Worm (Caenorhabditis elegans): Measurements from ENCODE around the gene F48C5.2.
A peak's percentile ranks its signal among the peaks of the same experiment; 100 is the strongest.

F48C5.2 gene

ce11 chrX:11480990-11481824, 27.1 kb upstream of the F48C5.2 start (continued):
- no peak for TF ChIP-seq attf-4 (tag; optimal IDR thresholded peaks at IDR 0.05)
- TF ChIP-seq ZK337.2 (GFP tag; IDR thresholded peaks at IDR 0.05): no peak
- TF ChIP-seq R02D3.7 (tag; optimal IDR thresholded peaks at IDR 0.05): no peak
- TF ChIP-seq nhr-11 (tag; optimal IDR thresholded peaks at IDR 0.05): no peak
- TF ChIP-seq nhr-42 (GFP tag; IDR thresholded peaks at IDR 0.05): no peak
- TF ChIP-seq F49E8.2 (tag; optimal IDR thresholded peaks at IDR 0.05; ENCODE audit: borderline replicate concordance): no peak
- no peak for TF ChIP-seq nhr-237 (tag; optimal IDR thresholded peaks at IDR 0.05)
- TF ChIP-seq zfp-2 (tag; optimal IDR thresholded peaks at IDR 0.05): no peak
- 0 out of 2 replicates have a peak, but pooled peaks have one; percentile 18 for TF ChIP-seq lin-38 (GFP tag; IDR thresholded peaks at IDR 0.05)
- no peak for TF ChIP-seq ces-1 (GFP tag; optimal IDR thresholded peaks at IDR 0.05)
- no peak for TF ChIP-seq hif-1 (tag; optimal IDR thresholded peaks at IDR 0.05)
- peak; percentile 84 for TF ChIP-seq hlh-11 (tag; optimal IDR thresholded peaks at IDR 0.05)
- TF ChIP-seq F10B5.3 (tag; optimal IDR thresholded peaks at IDR 0.05): no peak
- peak; percentile 91 for TF ChIP-seq aha-1 (tag)
- no peak for TF ChIP-seq zfp-3 (GFP tag; conservative IDR thresholded peaks at IDR 0.05)
- no peak for TF ChIP-seq ceh-62 (tag; optimal IDR thresholded peaks at IDR 0.05)
- TF ChIP-seq Y75B8A.6 (GFP tag; IDR thresholded peaks at IDR 0.05): no peak
- no peak for TF ChIP-seq dmd-8 (GFP tag; IDR thresholded peaks at IDR 0.05)
- no peak for TF ChIP-seq skn-1 (tag; optimal IDR thresholded peaks at IDR 0.05)
- TF ChIP-seq lin-1 (GFP tag; IDR thresholded peaks at IDR 0.05): peak; percentile 84; the same call in 1 of the 2 replicates
- TF ChIP-seq madf-9 (GFP tag; conservative IDR thresholded peaks at IDR 0.05): no peak
- no peak for TF ChIP-seq spr-3 (GFP tag; optimal IDR thresholded peaks at IDR 0.05)
- TF ChIP-seq Y105C5A.15 (GFP tag; IDR thresholded peaks at IDR 0.05): no peak
- no peak for TF ChIP-seq zip-2 (tag; optimal IDR thresholded peaks at IDR 0.05)
- peak; percentile 71 for TF ChIP-seq php-3 (GFP tag; IDR thresholded peaks at IDR 0.05)
- no peak for TF ChIP-seq unc-39 (tag; optimal IDR thresholded peaks at IDR 0.05)
- no peak for TF ChIP-seq arid-1 (GFP tag; conservative IDR thresholded peaks at IDR 0.05)
- TF ChIP-seq cey-2 (tag; optimal IDR thresholded peaks at IDR 0.05; ENCODE audit: borderline replicate concordance, insufficient read depth): no peak
- no peak for TF ChIP-seq ztf-11 (tag; optimal IDR thresholded peaks at IDR 0.05)
- no peak for TF ChIP-seq F44E2.7 (GFP tag; IDR thresholded peaks at IDR 0.05)
- no peak for TF ChIP-seq T26A8.4 (GFP tag; IDR thresholded peaks at IDR 0.05)
- TF ChIP-seq unc-130 (GFP tag; optimal IDR thresholded peaks at IDR 0.05): no peak
- peak; percentile 94 for TF ChIP-seq dmd-6 (GFP tag; IDR thresholded peaks at IDR 0.05)
- no peak for TF ChIP-seq snpc-1.2 (GFP tag; IDR thresholded peaks at IDR 0.05)
- peak; percentile 51 for TF ChIP-seq mes-2 (tag; optimal IDR thresholded peaks at IDR 0.05; ENCODE audit: poor library complexity, severe bottlenecking)
- TF ChIP-seq nhr-28 (tag; optimal IDR thresholded peaks at IDR 0.05): peak; percentile 87
- TF ChIP-seq nhr-102 (tag; optimal IDR thresholded peaks at IDR 0.05): no peak
- no peak for TF ChIP-seq mxl-3 (GFP tag; optimal IDR thresholded peaks at IDR 0.05)
- TF ChIP-seq ZK546.5 (tag; optimal IDR thresholded peaks at IDR 0.05): no peak
- no peak for TF ChIP-seq Y5F2A.4 (GFP tag; optimal IDR thresholded peaks at IDR 0.05)
- TF ChIP-seq daf-19 (GFP tag; conservative IDR thresholded peaks at IDR 0.05): no peak
- peak; percentile 27; the same call in 1 of the 2 replicates for TF ChIP-seq pha-4 (GFP tag; IDR thresholded peaks at IDR 0.05)
- TF ChIP-seq pha-4 (tag; optimal IDR thresholded peaks at IDR 0.05): no peak
- no peak for TF ChIP-seq rbr-2 (tag; optimal IDR thresholded peaks at IDR 0.05)
- TF ChIP-seq aly-2 (tag; optimal IDR thresholded peaks at IDR 0.05): no peak
- TF ChIP-seq mep-1 (tag; optimal IDR thresholded peaks at IDR 0.05): no peak
- no peak for TF ChIP-seq snpc-4 (tag; optimal IDR thresholded peaks at IDR 0.05)
- TF ChIP-seq Y48G9A.11 (GFP tag; IDR thresholded peaks at IDR 0.05): no peak
- no peak for TF ChIP-seq dpl-1 (GFP tag; optimal IDR thresholded peaks at IDR 0.05)
- no peak for TF ChIP-seq lsy-2 (tag; optimal IDR thresholded peaks at IDR 0.05)
- TF ChIP-seq nhr-6 (tag; optimal IDR thresholded peaks at IDR 0.05): no peak

Measured in whole organism, L4 larva.